Worm (Caenorhabditis elegans) whole organism, L1 larva: ENCODE results near the gene Y54G2A.16.
"Not testable (repeated sequence)": the region's sequence is repeated elsewhere in the genome, so short reads cannot be mapped to it uniquely, and the experiment has no call there.

Experiments used
- C04F5.9 ChIP-seq: sonication (generic microtip); optimal IDR thresholded peaks from 2 replicates; lab custom pipeline; 2016; ENCODE audit warnings: missing genetic modification characterization, missing compliant biosample characterization
- C16A3.4 ChIP-seq: fragments of 150-350 bp; optimal IDR thresholded peaks from 2 replicates; lab custom pipeline; 2014; ENCODE audit warnings: missing biosample characterization, missing genetic modification characterization
- F16B12.6 ChIP-seq: fragments of 150-350 bp; optimal IDR thresholded peaks from 2 replicates; lab custom pipeline; 2014; ENCODE audit warnings: missing biosample characterization, missing genetic modification characterization
- Y116A8C.19 ChIP-seq: sonication (generic microtip); optimal IDR thresholded peaks from 2 replicates; lab custom pipeline; 2016; ENCODE audit warnings: missing compliant biosample characterization, missing genetic modification characterization, borderline replicate concordance
- blmp-1 ChIP-seq: fragments of 150-350 bp; optimal IDR thresholded peaks from 2 replicates; lab custom pipeline; 2014; ENCODE audit warnings: missing biosample characterization, missing genetic modification characterization
- ceh-82 ChIP-seq, 3 experiments: fragments of 150-350 bp in 1 of 3; sonication (generic microtip) in 2 of 3; optimal IDR thresholded peaks; 2 replicates each; lab custom pipeline; 2014 to 2017; ENCODE audit warnings: missing biosample characterization in 3 of 3, missing genetic modification characterization in 3 of 3
- ceh-88 ChIP-seq: fragments of 200-800 bp; sonication (Bioruptor generic); IDR thresholded peaks from 2 replicates; pipeline ENCODE4 v1.3.6; 2022; ENCODE audit warnings: missing genetic modification characterization, missing compliant biosample characterization
- ceh-90 ChIP-seq: sonication (generic microtip); optimal IDR thresholded peaks from 2 replicates; lab custom pipeline; 2016; ENCODE audit warnings: missing genetic modification characterization, missing compliant biosample characterization
- efl-1 ChIP-seq, 4 experiments: fragments of 150-350 bp; optimal IDR thresholded peaks in 3 of 4; peaks in 1 of 4; 1 replicate in 1 of 4; 2 replicates in 3 of 4; lab custom pipeline; 2014; ENCODE audit warnings: missing biosample characterization in 2 of 4, missing genetic modification characterization in 2 of 4, missing genetic modification reagents in 2 of 4
- ets-5 ChIP-seq: fragments of 200-800 bp; sonication (Bioruptor generic); IDR thresholded peaks from 2 replicates; pipeline ENCODE4 v1.3.6; 2022; ENCODE audit warnings: missing genetic modification characterization, missing compliant biosample characterization
- fkh-10 ChIP-seq: sonication (generic microtip); optimal IDR thresholded peaks from 2 replicates; lab custom pipeline; 2017; ENCODE audit warnings: missing biosample characterization, missing genetic modification reagents, missing genetic modification characterization
- fkh-4 ChIP-seq: sonication (generic microtip); optimal IDR thresholded peaks from 2 replicates; lab custom pipeline; 2016; ENCODE audit warnings: missing compliant biosample characterization, missing genetic modification characterization, borderline replicate concordance
- grh-1 ChIP-seq: fragments of 200-800 bp; sonication (Bioruptor generic); IDR thresholded peaks from 2 replicates; pipeline ENCODE4 v1.3.6; 2022; ENCODE audit warnings: missing genetic modification reagents, missing genetic modification characterization, missing compliant biosample characterization
- hlh-4 ChIP-seq: sonication (generic microtip); optimal IDR thresholded peaks from 2 replicates; lab custom pipeline; 2016; ENCODE audit warnings: mild to moderate bottlenecking, missing genetic modification characterization, missing compliant biosample characterization
- hpl-2 ChIP-seq: fragments of 150-350 bp; optimal IDR thresholded peaks from 2 replicates; lab custom pipeline; 2014; ENCODE audit warnings: missing biosample characterization, missing genetic modification reagents, missing genetic modification characterization
- lin-13 ChIP-seq: fragments of 150-350 bp; optimal IDR thresholded peaks from 2 replicates; lab custom pipeline; 2014; ENCODE audit warnings: missing biosample characterization, missing genetic modification reagents, missing genetic modification characterization
- lir-3 ChIP-seq: sonication (generic microtip); optimal IDR thresholded peaks from 2 replicates; lab custom pipeline; 2016; ENCODE audit warnings: mild to moderate bottlenecking, missing genetic modification characterization, moderate library complexity, missing compliant biosample characterization; ENCODE audit not compliant: poor library complexity
- mep-1 ChIP-seq: fragments of 150-350 bp; optimal IDR thresholded peaks from 2 replicates; lab custom pipeline; 2014; ENCODE audit warnings: missing biosample characterization, missing genetic modification characterization
- nhr-19 ChIP-seq: fragments of 200-800 bp; sonication (Bioruptor generic); conservative IDR thresholded peaks from 2 replicates; pipeline ENCODE4 v1.3.6; 2022; ENCODE audit warnings: missing genetic modification characterization, missing compliant biosample characterization
- nhr-28 ChIP-seq: fragments of 150-350 bp; optimal IDR thresholded peaks from 2 replicates; lab custom pipeline; 2014; ENCODE audit warnings: missing biosample characterization, missing genetic modification characterization
- nhr-77 ChIP-seq: fragments of 150-350 bp; optimal IDR thresholded peaks from 2 replicates; lab custom pipeline; 2014; ENCODE audit warnings: missing biosample characterization, missing genetic modification characterization
- nhr-85 ChIP-seq: sonication (generic microtip); peaks from one replicate; lab custom pipeline; 2016; ENCODE audit warnings: missing genetic modification characterization, inconsistent platforms, missing compliant biosample characterization
- nhr-90 ChIP-seq: sonication (generic microtip); optimal IDR thresholded peaks from 2 replicates; lab custom pipeline; 2016; ENCODE audit warnings: mild to moderate bottlenecking, missing genetic modification characterization, missing compliant biosample characterization; ENCODE audit not compliant: poor library complexity
- pag-3 ChIP-seq: sonication (generic microtip); optimal IDR thresholded peaks from 2 replicates; lab custom pipeline; 2017; ENCODE audit warnings: missing genetic modification characterization, mild to moderate bottlenecking, missing compliant biosample characterization, antibody characterized with exemption, borderline replicate concordance; ENCODE audit not compliant: insufficient read depth
- pax-3 ChIP-seq: fragments of 200-800 bp; sonication (Bioruptor generic); optimal IDR thresholded peaks from 2 replicates; lab custom pipeline; 2018; ENCODE audit warnings: mild to moderate bottlenecking, missing genetic modification characterization, moderate library complexity, missing compliant biosample characterization
- pqm-1 ChIP-seq: sonication (generic microtip); optimal IDR thresholded peaks from 3 replicates; lab custom pipeline; 2017; ENCODE audit warnings: missing biosample characterization, missing genetic modification characterization
- skn-1 ChIP-seq: fragments of 150-350 bp; optimal IDR thresholded peaks from 2 replicates; lab custom pipeline; 2014; ENCODE audit warnings: missing biosample characterization, missing genetic modification characterization
- sptf-1 ChIP-seq: fragments of 150-350 bp; optimal IDR thresholded peaks from 2 replicates; lab custom pipeline; 2014; ENCODE audit warnings: missing biosample characterization, missing genetic modification characterization
- sup-37 ChIP-seq: fragments of 200-800 bp; sonication (Bioruptor generic); optimal IDR thresholded peaks from 2 replicates; lab custom pipeline; 2018; ENCODE audit warnings: mild to moderate bottlenecking, missing genetic modification characterization, missing compliant biosample characterization
- tlp-1 ChIP-seq: fragments of 150-350 bp; optimal IDR thresholded peaks from 2 replicates; lab custom pipeline; 2014; ENCODE audit warnings: missing biosample characterization, missing genetic modification characterization
- unc-130 ChIP-seq: fragments of 150-350 bp; optimal IDR thresholded peaks from 2 replicates; lab custom pipeline; 2017; ENCODE audit warnings: missing biosample characterization, missing genetic modification characterization, inconsistent platforms
- unc-30 ChIP-seq: sonication (generic microtip); optimal IDR thresholded peaks from 2 replicates; lab custom pipeline; 2017; ENCODE audit warnings: missing biosample characterization, missing genetic modification characterization
- unc-62 ChIP-seq: fragments of 150-350 bp; optimal IDR thresholded peaks from 2 replicates; lab custom pipeline; 2014; ENCODE audit warnings: missing biosample characterization, missing genetic modification reagents, missing genetic modification characterization
- unc-86 ChIP-seq: sonication (generic microtip); optimal IDR thresholded peaks from 2 replicates; lab custom pipeline; 2016; ENCODE audit warnings: missing genetic modification characterization, missing compliant biosample characterization
- vab-15 ChIP-seq: sonication (generic microtip); optimal IDR thresholded peaks from 2 replicates; lab custom pipeline; 2017; ENCODE audit warnings: missing genotype, mild to moderate bottlenecking, missing genetic modification characterization, missing compliant biosample characterization
- xbp-1 ChIP-seq: sonication (generic microtip); optimal IDR thresholded peaks from 2 replicates; lab custom pipeline; 2016; ENCODE audit warnings: missing genetic modification characterization, missing compliant biosample characterization
- zag-1 ChIP-seq: fragments of 150-350 bp; optimal IDR thresholded peaks from 2 replicates; lab custom pipeline; 2014; ENCODE audit warnings: missing biosample characterization, missing genetic modification characterization
- ztf-11 ChIP-seq, 2 experiments: sonication (generic microtip); optimal IDR thresholded peaks; 2 replicates each; lab custom pipeline; 2016 to 2017; ENCODE audit warnings: missing genetic modification characterization in 2 of 2, missing biosample characterization in 1 of 2, missing compliant biosample characterization in 1 of 2

The Y54G2A.16 gene

DNA sequence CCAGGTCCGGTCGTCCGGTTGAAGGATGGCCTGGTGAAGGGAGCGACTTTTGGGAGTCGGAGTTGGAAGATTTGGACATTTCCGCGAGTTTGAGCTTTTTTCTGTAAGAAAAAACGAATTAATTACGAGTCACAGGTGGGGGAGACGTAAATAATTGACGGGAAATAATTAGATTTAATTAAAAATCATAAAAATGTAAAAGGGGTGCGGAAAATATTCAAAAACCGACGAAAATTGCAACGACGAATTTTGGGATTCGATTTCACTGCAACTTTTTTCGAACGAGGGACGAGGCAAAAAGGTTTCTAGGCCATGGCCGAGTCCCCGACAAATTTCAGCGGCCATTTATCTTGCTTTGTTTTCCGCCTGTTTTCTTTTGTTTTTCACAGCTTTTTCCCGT is 30.0 kb upstream of the Y54G2A.16 start, which contains the start of gene Y54G2A.19:
Gene Y54G2A.19 (minus strand): TSS at position 101 of the 400 bp plus-strand sequence.
- not testable (repeated sequence) for TF ChIP-seq pag-3; vab-15 (tag; lab: Kevin White, UChicago); unc-86 (tag; lab: Kevin White, UChicago)

DNA sequence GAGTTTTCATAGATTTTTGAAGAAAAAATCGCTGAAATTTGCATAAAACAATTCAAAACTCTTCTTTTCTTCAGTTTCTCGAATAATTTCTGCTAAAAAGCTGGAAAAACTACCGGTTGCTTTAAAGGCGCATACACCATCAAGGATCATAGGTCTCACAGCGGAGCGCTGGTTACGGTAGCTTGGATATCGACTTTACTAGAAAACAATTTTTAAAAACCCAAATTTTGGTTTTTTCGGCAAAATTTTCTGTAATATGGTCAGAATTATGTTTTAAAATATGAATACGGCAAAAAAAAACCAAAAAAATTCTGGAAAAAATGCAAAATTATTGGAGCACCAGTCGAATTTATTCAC is 28.8 kb upstream of the Y54G2A.16 start:
- no peak for TF ChIP-seq Y116A8C.19 (tag; lab: Kevin White, UChicago)
- no peak for TF ChIP-seq unc-30
- no peak for TF ChIP-seq F16B12.6 (tag; lab: Kevin White, UChicago)
- TF ChIP-seq hlh-4 (tag; lab: Kevin White, UChicago), result no peak
- no peak for TF ChIP-seq unc-86 (tag; lab: Kevin White, UChicago)
- no peak for TF ChIP-seq sptf-1 (tag; lab: Kevin White, UChicago)
- TF ChIP-seq C04F5.9 (tag; lab: Kevin White, UChicago), result no peak
- TF ChIP-seq fkh-4 (tag; lab: Kevin White, UChicago), result no peak
- no peak for TF ChIP-seq sup-37 (GFP tag; lab: Kevin White, UChicago)
- TF ChIP-seq hpl-2 (GFP tag; lab: Kevin White, UChicago), result no peak
- TF ChIP-seq tlp-1 (tag; lab: Kevin White, UChicago), result no peak
- no peak for TF ChIP-seq zag-1 (tag; lab: Kevin White, UChicago)
- no peak for TF ChIP-seq vab-15 (tag; lab: Kevin White, UChicago)
- no peak for TF ChIP-seq xbp-1 (tag; lab: Kevin White, UChicago)

ce11 chrIV:2892787-2893485 is 28.3 kb upstream of the Y54G2A.16 start:
- TF ChIP-seq pag-3 (no peak), mep-1 (tag; lab: Kevin White, UChicago) (no peak), ceh-82 (tag; optimal IDR thresholded peaks at IDR 0.05; lab: Kevin White, UChicago) (no peak), vab-15 (tag; lab: Kevin White, UChicago) (no peak), blmp-1 (tag; lab: Kevin White, UChicago) (peak; percentile 69), nhr-90 (tag; lab: Kevin White, UChicago) (no peak), ztf-11 (tag; optimal IDR thresholded peaks at IDR 0.05; lab: Kevin White, UChicago) (no peak), skn-1 (tag; lab: Kevin White, UChicago) (peak; percentile 1), hpl-2 (GFP tag; lab: Kevin White, UChicago) (no peak), sptf-1 (tag; lab: Kevin White, UChicago) (no peak), unc-130 (tag; lab: Kevin White, UChicago) (no peak), nhr-85 (peak; percentile 76)

DNA sequence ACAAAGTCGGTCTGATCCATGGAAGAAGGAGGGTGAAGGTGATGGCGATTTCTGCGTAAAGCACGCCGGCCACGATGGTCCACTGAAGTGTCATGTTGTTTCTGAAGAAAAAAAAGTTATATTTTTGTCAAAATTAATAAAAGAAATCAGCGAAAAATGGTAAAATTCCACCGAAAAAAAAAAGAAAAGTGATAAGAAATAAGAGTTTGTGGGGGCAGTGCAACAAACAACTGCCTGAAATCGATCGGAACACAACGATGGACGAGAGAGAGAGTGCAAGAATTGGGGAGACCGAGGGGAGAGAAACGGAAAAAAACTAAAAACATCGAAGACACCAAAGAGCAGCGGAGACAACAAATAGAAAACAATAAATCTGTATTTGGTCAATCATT is 27.7 kb upstream of the Y54G2A.16 start, which contains the start of gene Y54G2A.18:
Gene Y54G2A.18 (minus strand): TSS at position 101 of the 392 bp plus-strand sequence.
- TF ChIP-seq ceh-90 (tag; lab: Kevin White, UChicago), result no peak
- no peak for TF ChIP-seq tlp-1 (tag; lab: Kevin White, UChicago)
- TF ChIP-seq ztf-11 (tag; optimal IDR thresholded peaks at IDR 0.05; lab: Kevin White, UChicago), result no peak
- no peak for TF ChIP-seq C16A3.4 (tag; lab: Kevin White, UChicago)
- no peak for TF ChIP-seq nhr-28
- no peak for TF ChIP-seq grh-1 (GFP tag; lab: Robert Waterston, UW)
- no peak for TF ChIP-seq efl-1 (optimal IDR thresholded peaks at IDR 0.05; lab: Kevin White, UChicago)
- no peak for TF ChIP-seq efl-1 (GFP tag; optimal IDR thresholded peaks at IDR 0.05 in 1 of 2; lab: Kevin White, UChicago)
- no peak for TF ChIP-seq C04F5.9 (tag; lab: Kevin White, UChicago)
- TF ChIP-seq nhr-77, result no peak
- no peak for TF ChIP-seq fkh-10
- no peak for TF ChIP-seq lir-3 (tag; lab: Kevin White, UChicago)
- no peak for TF ChIP-seq pqm-1
- TF ChIP-seq pax-3 (tag; lab: Kevin White, UChicago), result no peak
- TF ChIP-seq unc-62, result no peak
- TF ChIP-seq F16B12.6 (tag; lab: Kevin White, UChicago), result no peak
- TF ChIP-seq lin-13 (GFP tag; lab: Kevin White, UChicago), result no peak
- no peak for TF ChIP-seq nhr-19 (GFP tag; lab: Robert Waterston, UW)
- TF ChIP-seq ceh-88 (GFP tag; lab: Robert Waterston, UW), result no peak
- TF ChIP-seq ets-5, result no peak
- TF ChIP-seq nhr-85, result no peak
- TF ChIP-seq, all 84 proteins: peak for 0
